Worm (Caenorhabditis elegans): Measurements from ENCODE around the gene C24H10.4.

Gene C24H10.4

DNA sequence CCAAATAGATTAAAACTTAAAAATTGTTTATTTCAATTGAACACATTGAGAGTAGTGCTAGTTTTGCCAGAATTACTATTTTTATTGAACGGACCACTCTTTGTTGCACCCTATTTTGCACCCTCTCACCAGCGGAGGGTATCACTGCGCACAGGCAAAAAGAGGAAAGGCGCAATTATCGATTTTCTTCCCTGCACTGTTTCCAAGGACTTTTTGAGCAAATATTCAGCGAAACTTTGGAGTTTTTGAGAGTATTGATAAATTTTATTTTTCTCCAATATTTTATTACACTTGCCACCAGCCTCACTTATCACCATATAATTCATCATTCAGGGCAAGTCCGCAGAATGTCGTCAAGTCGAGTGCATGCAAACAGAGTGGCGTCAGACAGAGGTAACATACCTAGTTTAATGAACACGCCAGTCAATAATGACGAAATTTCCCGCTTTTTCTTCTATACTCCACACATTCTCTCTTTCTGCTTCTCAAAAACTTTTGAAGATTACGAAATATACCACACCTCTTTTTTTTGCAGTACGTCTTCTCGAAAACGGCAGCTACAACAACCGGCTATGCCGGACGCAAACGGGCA, 40.9 kb downstream of the C24H10.4 start:
- peak; percentile 11 for TF ChIP-seq nfya-1 (tag; optimal IDR thresholded peaks at IDR 0.05)
- no peak for TF ChIP-seq nhr-11 (tag; optimal IDR thresholded peaks at IDR 0.05)
- peak; percentile 72 for TF ChIP-seq ceh-48 (tag; optimal IDR thresholded peaks at IDR 0.05)

DNA sequence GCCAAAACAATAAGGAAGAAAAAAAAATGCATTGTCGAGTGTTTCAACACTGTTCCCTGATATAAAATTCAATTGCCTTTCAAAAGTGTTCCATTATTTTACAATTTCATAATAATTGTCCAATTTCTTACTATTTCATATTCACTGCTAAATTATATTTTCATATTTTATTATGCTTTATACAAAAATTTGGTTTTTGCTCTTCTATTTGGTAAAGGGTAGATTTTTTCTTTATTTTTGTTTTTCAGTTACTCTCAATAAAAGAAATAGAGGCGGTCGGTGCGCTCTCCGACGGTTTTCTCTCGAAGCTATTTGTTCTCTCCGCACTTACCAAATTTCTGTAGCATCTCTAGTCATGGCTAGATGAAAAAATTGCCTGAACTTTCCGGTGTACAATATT, 41.5 kb downstream of the C24H10.4 start, which contains the start of gene sek-3:
Gene sek-3 (plus strand): TSS at position 301 of the 400 bp plus-strand sequence.
- no peak for TF ChIP-seq ceh-31 (tag; optimal IDR thresholded peaks at IDR 0.05)
- TF ChIP-seq ceh-24 (tag; optimal IDR thresholded peaks at IDR 0.05): no peak
- no peak for TF ChIP-seq npax-4 (tag; optimal IDR thresholded peaks at IDR 0.05)

DNA sequence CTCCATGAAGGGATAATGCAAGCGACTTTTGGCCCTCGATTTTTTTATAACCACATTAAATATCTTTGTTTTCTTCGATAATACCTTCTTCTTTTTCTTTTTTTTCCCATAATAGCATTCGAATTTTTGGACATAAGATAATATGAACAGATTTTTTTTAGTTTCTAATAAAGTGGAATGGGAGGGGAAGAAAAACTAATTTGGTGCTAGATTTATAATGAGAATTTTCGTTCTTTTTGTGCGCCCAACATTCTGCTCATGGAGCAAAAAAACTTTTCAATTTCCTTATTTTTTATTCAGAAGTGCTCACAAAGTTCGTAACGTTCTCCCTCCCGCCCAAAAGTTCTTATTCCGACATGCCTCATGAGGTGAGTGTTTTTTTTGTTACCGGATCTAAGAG, 43.3 kb downstream of the C24H10.4 start, which contains the start of gene ZC449.8:
Gene ZC449.8 (plus strand): TSS at position 301 of the 400 bp plus-strand sequence.
- TF ChIP-seq rnt-1 (tag; optimal IDR thresholded peaks at IDR 0.05) (no peak), ahr-1 (tag; optimal IDR thresholded peaks at IDR 0.05) (no peak), ceh-45 (GFP tag; IDR thresholded peaks at IDR 0.05) (no peak), fkh-6 (tag; optimal IDR thresholded peaks at IDR 0.05) (no peak), pha-2 (tag; optimal IDR thresholded peaks at IDR 0.05) (no peak), ets-4 (tag; optimal IDR thresholded peaks at IDR 0.05) (no peak), unc-42 (tag; optimal IDR thresholded peaks at IDR 0.05) (no peak), unc-3 (GFP tag; conservative IDR thresholded peaks at IDR 0.05) (no peak), unc-3 (tag; optimal IDR thresholded peaks at IDR 0.05) (no peak), eyg-1 (tag; optimal IDR thresholded peaks at IDR 0.05) (no peak), ceh-24 (tag; optimal IDR thresholded peaks at IDR 0.05) (no peak), ceh-22 (tag; optimal IDR thresholded peaks at IDR 0.05) (no peak), mec-3 (tag; optimal IDR thresholded peaks at IDR 0.05; ENCODE audit: borderline replicate concordance) (no peak), ref-2 (tag; optimal IDR thresholded peaks at IDR 0.05) (no peak), nhr-11 (tag; optimal IDR thresholded peaks at IDR 0.05) (no peak), pqm-1 (tag; optimal IDR thresholded peaks at IDR 0.05) (no peak), hlh-13 (GFP tag; optimal IDR thresholded peaks at IDR 0.05) (no peak)

DNA sequence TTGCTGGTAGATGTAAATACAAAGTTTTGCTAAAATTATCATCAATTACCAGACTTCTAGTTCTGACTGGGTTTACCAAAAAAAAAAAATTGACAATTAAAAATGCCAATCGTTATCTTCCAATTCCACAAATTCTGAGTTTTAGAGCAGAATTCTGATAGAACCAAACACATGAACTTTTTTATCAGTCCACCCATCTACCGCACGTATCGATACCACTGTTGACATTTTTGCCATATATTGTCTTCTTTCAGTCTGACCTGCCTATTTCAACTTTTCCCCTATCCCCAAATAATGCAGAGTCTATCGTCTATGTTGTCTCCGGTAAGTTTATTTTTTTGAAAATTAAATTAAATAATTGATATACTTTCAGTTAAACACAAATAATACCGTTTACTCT, 45.2 kb downstream of the C24H10.4 start, which contains the start of gene ZC449.7:
Gene ZC449.7 (plus strand): TSS at position 249 of the 400 bp plus-strand sequence.
- TF ChIP-seq sox-2 (GFP tag; IDR thresholded peaks at IDR 0.05): no peak
- TF ChIP-seq elt-2 (tag; optimal IDR thresholded peaks at IDR 0.05): no peak
- no peak for TF ChIP-seq ets-4 (tag; optimal IDR thresholded peaks at IDR 0.05)
- no peak for TF ChIP-seq rnt-1 (tag; optimal IDR thresholded peaks at IDR 0.05)
- TF ChIP-seq K09A11.1 (tag; optimal IDR thresholded peaks at IDR 0.05; ENCODE audit: insufficient read depth): no peak
- TF ChIP-seq pax-1 (tag; optimal IDR thresholded peaks at IDR 0.05): no peak

DNA sequence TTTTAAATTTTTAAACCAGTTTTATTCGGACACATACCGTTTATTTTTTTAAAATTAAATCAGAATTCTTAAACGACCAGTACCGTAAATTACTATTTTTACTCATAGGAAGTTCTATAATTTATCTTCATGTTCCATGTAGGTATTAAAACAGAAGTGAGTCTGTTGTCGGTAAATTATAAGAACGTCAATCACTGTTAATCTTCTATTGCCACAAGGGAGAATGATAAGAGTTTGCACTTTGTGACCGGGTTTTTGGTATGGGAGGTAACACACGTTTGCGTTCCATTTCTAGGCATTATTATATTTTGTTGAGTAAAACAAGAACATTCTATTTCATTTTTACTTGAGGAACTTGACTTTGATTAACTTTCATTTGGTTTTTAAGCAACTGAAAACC, 50.1 kb downstream of the C24H10.4 start, which contains the start of gene hsd-3:
Gene hsd-3 (plus strand): TSS at position 301 of the 400 bp plus-strand sequence.
- no peak for TF ChIP-seq hlh-13 (GFP tag; optimal IDR thresholded peaks at IDR 0.05)
- TF ChIP-seq lin-11 (tag; optimal IDR thresholded peaks at IDR 0.05): no peak
- TF ChIP-seq odd-2 (tag; optimal IDR thresholded peaks at IDR 0.05): no peak
- no peak for TF ChIP-seq tbx-2 (tag; optimal IDR thresholded peaks at IDR 0.05)
- no peak for TF ChIP-seq unc-3 (GFP tag; conservative IDR thresholded peaks at IDR 0.05)
- TF ChIP-seq unc-3 (tag; optimal IDR thresholded peaks at IDR 0.05): no peak
- no peak for TF ChIP-seq lim-6 (tag; optimal IDR thresholded peaks at IDR 0.05)
- no peak for TF ChIP-seq ceh-48 (tag; optimal IDR thresholded peaks at IDR 0.05)
- no peak for TF ChIP-seq sox-2 (GFP tag; IDR thresholded peaks at IDR 0.05)
- TF ChIP-seq ama-1 (optimal IDR thresholded peaks at IDR 0.05): no peak
- no peak for TF ChIP-seq pax-1 (tag; optimal IDR thresholded peaks at IDR 0.05)
- no peak for TF ChIP-seq ttx-3 (tag; optimal IDR thresholded peaks at IDR 0.05)
- no peak for TF ChIP-seq pqm-1 (tag; optimal IDR thresholded peaks at IDR 0.05)
- TF ChIP-seq K09A11.1 (tag; optimal IDR thresholded peaks at IDR 0.05; ENCODE audit: insufficient read depth): no peak
- TF ChIP-seq ceh-2 (tag; optimal IDR thresholded peaks at IDR 0.05): no peak
- TF ChIP-seq zip-5 (tag; optimal IDR thresholded peaks at IDR 0.05): no peak
- TF ChIP-seq unc-55 (GFP tag; optimal IDR thresholded peaks at IDR 0.05): no peak
- TF ChIP-seq ceh-6 (GFP tag; optimal IDR thresholded peaks at IDR 0.05): no peak
- TF ChIP-seq ahr-1 (tag; optimal IDR thresholded peaks at IDR 0.05): no peak

Measured in whole organism, late embryonic.